Worm (Caenorhabditis elegans): ENCODE data around the gene tsp-8.

Gene tsp-8

ce11 chrX:14736220-14736619 lies 6.9 kb upstream of the tsp-8 start:
- TF ChIP-seq lim-7 (GFP tag; IDR thresholded peaks at IDR 0.05) (no peak), snpc-4 (tag; optimal IDR thresholded peaks at IDR 0.05) (peak; percentile 5)

DNA sequence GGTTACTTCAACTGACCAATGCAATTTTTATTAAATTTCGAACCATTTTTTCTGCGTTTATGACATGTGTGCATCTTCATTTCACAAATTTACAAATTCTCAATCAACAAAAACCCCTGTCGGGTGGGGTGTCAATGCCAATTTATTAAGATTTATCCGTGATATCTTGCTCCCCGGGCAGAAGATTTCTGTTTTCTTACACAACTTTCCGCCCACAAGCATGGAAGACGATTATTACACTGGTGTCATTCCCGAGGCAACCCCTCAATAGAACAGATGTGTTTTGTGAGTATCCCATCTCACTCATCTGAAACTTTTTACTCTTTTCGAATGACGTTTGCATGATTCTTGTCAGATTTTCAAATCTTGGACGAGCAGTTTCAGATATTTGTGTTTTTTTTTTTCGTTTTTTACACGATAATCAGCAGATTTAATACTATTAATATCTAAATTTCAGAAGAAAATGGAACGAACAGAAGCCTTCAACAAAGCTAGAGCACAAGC lies 2.6 kb upstream of the tsp-8 start, which contains the start of gene F33C8.4:
Gene F33C8.4 (plus strand): TSS at position 454 of the 504 bp plus-strand sequence.
- TF ChIP-seq nhr-77 (tag; optimal IDR thresholded peaks at IDR 0.05) (no peak), aha-1 (tag) (peak; percentile 55), mdt-29 (GFP tag; IDR thresholded peaks at IDR 0.05) (no peak), F26F4.8 (GFP tag; conservative IDR thresholded peaks at IDR 0.05) (no peak), lir-3 (tag; optimal IDR thresholded peaks at IDR 0.05) (no peak), daf-16 (GFP tag; optimal IDR thresholded peaks at IDR 0.05) (peak in 1 of 2 experiments; percentile 50), daf-16 (tag; optimal IDR thresholded peaks at IDR 0.05) (no peak)

DNA sequence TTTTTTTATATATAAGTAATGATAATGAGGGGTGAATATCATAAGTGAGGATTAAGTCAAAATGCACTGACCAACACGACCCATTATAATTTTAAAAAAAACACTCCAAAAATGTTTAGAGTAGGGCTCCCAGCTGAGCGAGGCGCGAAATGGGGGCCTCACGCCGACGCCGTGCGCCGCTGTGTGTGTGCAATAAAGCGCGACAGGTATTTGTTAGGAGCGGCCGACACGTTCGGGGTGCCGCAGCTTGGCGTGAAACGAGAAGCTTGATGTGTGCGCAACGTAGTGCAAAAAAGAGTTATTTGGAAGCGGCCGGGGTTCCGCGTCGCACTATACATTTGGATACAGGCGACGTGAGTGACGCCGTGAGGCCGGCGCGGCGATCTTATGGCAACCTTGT lies 4.4 kb downstream of the tsp-8 start:
- TF ChIP-seq ceh-62 (tag; optimal IDR thresholded peaks at IDR 0.05) (no peak), D1046.2 (GFP tag; IDR thresholded peaks at IDR 0.05) (no peak), snpc-1.2 (GFP tag; IDR thresholded peaks at IDR 0.05) (no peak), set-16 (GFP tag; IDR thresholded peaks at IDR 0.05) (peak; percentile 60; the same call in 1 of the 2 replicates), lin-13 (GFP tag; optimal IDR thresholded peaks at IDR 0.05) (no peak), hmg-1.1 (GFP tag; IDR thresholded peaks at IDR 0.05) (no peak), dmd-8 (GFP tag; IDR thresholded peaks at IDR 0.05) (peak; percentile 11; the same call in 1 of the 2 replicates), aly-2 (tag; optimal IDR thresholded peaks at IDR 0.05) (no peak)

DNA sequence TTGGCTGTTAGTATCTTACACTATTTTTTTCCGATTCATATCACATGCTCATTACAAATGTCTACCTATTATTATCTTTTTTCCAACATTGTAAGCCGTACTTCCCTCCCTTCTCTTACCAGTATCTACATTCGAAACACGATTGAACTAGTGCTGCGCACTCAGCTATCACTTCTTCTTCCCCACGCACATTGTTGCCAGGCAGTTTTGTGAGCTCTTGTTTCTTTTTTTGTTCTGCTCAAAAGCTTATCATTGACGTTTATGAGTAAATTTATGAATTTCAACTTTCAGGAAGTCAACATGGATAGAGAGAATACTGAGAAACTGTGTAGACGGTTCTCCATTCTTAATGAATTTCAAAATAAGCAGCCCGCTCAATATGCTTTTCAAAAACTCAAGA lies 8.2 kb downstream of the tsp-8 start, which contains the start of gene F33C8.2:
Gene F33C8.2 (plus strand): TSS at position 301 of the 400 bp plus-strand sequence.
- no peak for TF ChIP-seq cey-2 (tag; optimal IDR thresholded peaks at IDR 0.05; ENCODE audit: borderline replicate concordance, insufficient read depth)
- no peak for TF ChIP-seq mxl-3 (GFP tag; optimal IDR thresholded peaks at IDR 0.05)
- no peak for TF ChIP-seq R02D3.7 (tag; optimal IDR thresholded peaks at IDR 0.05)
- TF ChIP-seq php-3 (GFP tag; IDR thresholded peaks at IDR 0.05): no peak
- no peak for TF ChIP-seq vab-7 (GFP tag; IDR thresholded peaks at IDR 0.05)
- TF ChIP-seq egl-27 (tag; optimal IDR thresholded peaks at IDR 0.05): no peak
- no peak for TF ChIP-seq ama-1 (optimal IDR thresholded peaks at IDR 0.05)
- TF ChIP-seq lin-15B (tag; optimal IDR thresholded peaks at IDR 0.05): no peak
- TF ChIP-seq ceh-62 (tag; optimal IDR thresholded peaks at IDR 0.05): no peak
- TF ChIP-seq lsy-2 (tag; optimal IDR thresholded peaks at IDR 0.05): no peak
- no peak for TF ChIP-seq daf-16 (GFP tag; optimal IDR thresholded peaks at IDR 0.05)
- no peak for TF ChIP-seq daf-16 (tag; optimal IDR thresholded peaks at IDR 0.05)
- no peak for TF ChIP-seq F37D6.2 (tag; optimal IDR thresholded peaks at IDR 0.05)
- no peak for TF ChIP-seq lin-13 (GFP tag; optimal IDR thresholded peaks at IDR 0.05)
- TF ChIP-seq Y75B8A.6 (GFP tag; IDR thresholded peaks at IDR 0.05): no peak
- TF ChIP-seq daf-19 (GFP tag; conservative IDR thresholded peaks at IDR 0.05): no peak
- no peak for TF ChIP-seq ctbp-1 (GFP tag; IDR thresholded peaks at IDR 0.05)
- TF ChIP-seq spr-3 (GFP tag; optimal IDR thresholded peaks at IDR 0.05): no peak
- no peak for TF ChIP-seq nhr-6 (tag; optimal IDR thresholded peaks at IDR 0.05)

- TF ChIP-seq mxl-3 (GFP tag; optimal IDR thresholded peaks at IDR 0.05): no peak
- no peak for TF ChIP-seq lsy-2 (tag; optimal IDR thresholded peaks at IDR 0.05)
- TF ChIP-seq madf-5 (GFP tag; IDR thresholded peaks at IDR 0.05): 0 out of 4 replicates have a peak, but pooled peaks of 1 of the 2 experiments have one; percentile 16
- no peak for TF ChIP-seq unc-130 (GFP tag; optimal IDR thresholded peaks at IDR 0.05)
Observed at ce11 chrX:14717782-14718181, 11.5 kb downstream of the tsp-8 start.

All from whole organism, L4 larva.